Worm (Caenorhabditis elegans) whole organism, dauer: ENCODE data around the gene F40F8.12.
"Not testable (repeated sequence)": the region's sequence is repeated elsewhere in the genome, so short reads cannot be mapped to it uniquely, and the experiment has no call there.

ENCODE experiments used
- unc-62 ChIP-seq: sonication (generic microtip); optimal IDR thresholded peaks from 2 replicates; lab custom pipeline; 2017; ENCODE audit warnings: missing biosample characterization, missing genetic modification reagents, missing genetic modification characterization

F40F8.12 gene

DNA sequence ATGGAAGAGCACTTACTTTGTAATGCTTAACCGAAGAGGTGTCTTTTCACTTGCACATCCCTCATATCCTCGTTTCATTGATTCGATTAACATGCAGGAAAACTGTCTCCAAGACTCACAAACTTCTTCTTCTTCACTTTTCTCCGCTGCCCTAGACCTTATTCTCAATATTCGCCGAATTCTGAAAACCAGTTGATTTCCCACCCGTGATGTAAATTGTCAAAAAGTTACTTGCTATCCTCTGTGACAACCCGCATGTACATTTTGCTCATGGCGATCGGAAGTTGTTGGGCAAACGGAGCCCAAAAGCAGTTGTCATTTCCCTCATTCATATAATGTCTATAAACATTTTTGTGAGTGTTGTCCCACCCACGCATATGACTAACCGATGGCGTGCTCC is 19.2 kb upstream of the F40F8.12 start:
- no peak for TF ChIP-seq unc-62 (GFP tag; lab: Kevin White, UChicago)

DNA sequence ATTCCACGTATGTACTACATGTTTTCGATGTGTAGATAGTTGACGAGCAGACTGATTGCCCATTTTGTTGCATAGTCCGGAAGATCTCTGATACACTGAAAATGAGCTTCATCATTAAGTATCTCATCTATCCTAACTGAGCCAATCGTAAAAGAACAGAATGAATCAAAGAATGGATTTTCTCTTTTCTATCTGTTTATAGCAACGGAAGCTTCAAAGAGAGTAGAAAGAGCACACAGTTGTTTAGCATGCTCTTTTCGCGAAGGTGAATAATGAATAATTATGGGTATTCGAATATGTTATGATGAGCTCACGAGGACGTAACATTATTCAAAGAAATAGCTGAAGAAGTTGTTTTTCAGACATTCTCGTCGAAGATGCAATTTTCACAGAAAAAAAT is 18.5 kb upstream of the F40F8.12 start, which contains the start of gene glb-4:
Gene glb-4, minus strand, starts transcription at position 101 of the 400 bp plus-strand sequence.
- TF ChIP-seq unc-62 (GFP tag; lab: Kevin White, UChicago) = no peak

DNA sequence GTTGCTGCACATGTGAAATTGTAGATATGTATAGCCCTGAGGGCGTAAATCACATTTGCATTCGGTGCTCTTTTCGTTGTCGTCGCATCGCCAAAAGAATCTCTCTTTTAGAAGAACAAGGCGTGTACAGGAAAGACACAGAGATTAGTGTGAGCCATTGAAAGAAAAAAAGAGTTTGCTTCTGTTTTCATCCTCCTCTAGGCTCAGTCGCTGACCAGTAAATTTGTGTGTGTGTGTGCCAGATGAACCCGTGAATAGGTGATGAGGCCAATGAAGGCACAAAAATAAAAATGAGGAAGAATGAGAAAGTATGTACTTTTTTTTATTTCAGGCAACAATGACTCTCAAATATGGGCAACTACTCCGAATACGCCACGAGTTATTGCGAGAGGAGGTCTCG is 17.2 kb upstream of the F40F8.12 start, which contains the start of gene mat-2:
Gene mat-2, plus strand, starts transcription at position 301 of the 400 bp plus-strand sequence.
- TF ChIP-seq unc-62 (GFP tag; lab: Kevin White, UChicago) = no peak

DNA sequence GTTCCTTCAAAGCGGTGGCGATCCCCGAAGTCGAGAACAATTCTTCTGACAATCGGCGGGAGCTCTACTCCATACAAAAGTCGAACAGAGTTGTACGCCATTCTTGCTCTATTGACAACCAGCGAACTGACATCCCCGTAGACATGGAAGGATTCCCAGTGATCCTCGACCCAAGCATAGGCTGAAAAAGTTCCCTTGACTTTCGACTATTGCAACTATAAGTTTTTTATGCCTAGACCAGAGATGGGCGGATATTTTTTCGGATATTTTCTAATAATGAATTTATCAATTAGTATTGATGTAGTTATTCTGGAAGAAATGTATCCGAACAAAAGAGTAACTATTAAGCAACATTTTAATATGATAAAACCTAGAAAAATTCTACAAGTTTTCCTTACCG is 7.8 kb upstream of the F40F8.12 start, which contains the start of gene W10C6.2:
Gene W10C6.2, minus strand, starts transcription at position 101 of the 400 bp plus-strand sequence.
- TF ChIP-seq unc-62 (GFP tag; lab: Kevin White, UChicago) = not testable (repeated sequence)

DNA sequence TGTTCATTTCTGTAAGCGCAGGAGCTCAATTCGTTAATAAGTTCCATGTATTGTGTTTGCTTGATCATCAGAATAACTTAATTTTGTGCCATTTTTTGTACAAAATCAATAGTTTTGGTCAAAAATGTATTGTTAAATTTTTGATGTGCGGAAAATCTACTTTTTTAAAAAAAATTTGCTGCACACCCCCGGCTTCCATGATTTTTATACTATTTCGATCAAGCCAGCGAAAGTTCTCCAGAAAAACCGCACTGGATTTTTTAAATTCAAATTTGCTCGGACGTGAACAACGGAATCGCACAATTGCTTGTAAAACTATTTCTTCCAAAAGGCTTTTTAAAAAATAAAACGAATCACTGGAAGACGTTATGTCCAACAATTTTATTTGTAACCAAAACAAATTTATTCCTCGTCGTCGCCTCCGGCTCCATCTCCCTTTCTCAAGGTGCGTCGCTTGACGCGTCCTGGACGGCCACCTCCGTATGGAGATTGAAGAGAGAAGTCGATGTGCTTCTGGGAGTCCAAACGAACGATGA is 4.5 kb upstream of the F40F8.12 start:
- TF ChIP-seq unc-62 (GFP tag; lab: Kevin White, UChicago) = no peak

DNA sequence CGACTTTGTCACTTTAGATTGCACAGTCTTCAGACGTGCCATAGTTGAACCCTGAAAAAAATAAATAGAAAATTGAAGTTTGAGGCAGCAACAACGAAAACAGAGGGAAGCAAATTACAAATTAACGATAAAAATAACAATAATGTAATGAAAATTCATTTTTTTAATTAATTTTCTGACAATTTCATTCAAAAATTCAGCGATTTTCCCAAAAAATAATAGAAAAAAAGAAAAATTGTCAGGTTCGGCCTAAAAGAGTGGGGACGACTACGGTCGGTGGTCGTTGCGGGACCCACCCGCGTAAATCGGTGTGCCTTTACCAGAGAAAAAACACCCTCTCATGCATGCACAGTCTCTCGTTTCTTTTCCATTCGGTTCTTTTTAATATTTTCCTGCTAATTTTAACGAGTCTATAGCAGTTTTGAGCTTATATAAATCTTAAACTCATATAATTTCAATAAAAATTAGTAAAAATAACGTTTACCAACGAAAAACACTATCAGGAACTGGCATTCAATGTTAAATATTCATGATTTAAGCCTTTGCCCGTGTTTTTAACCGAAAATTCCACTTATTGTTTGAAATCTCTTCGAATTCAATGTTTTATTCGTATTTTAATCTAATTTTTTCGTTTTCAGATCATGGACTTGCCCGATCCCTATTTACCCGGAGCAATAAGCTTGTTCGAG is 3.2 kb upstream of the F40F8.12 start, which contains the start of the genes rps-9 and lsm-1:
Gene rps-9, minus strand, starts transcription at position 51 of the 689 bp plus-strand sequence.
Gene lsm-1, plus strand, starts transcription at position 639 of the 689 bp plus-strand sequence.
- TF ChIP-seq unc-62 (GFP tag; lab: Kevin White, UChicago) = no peak

DNA sequence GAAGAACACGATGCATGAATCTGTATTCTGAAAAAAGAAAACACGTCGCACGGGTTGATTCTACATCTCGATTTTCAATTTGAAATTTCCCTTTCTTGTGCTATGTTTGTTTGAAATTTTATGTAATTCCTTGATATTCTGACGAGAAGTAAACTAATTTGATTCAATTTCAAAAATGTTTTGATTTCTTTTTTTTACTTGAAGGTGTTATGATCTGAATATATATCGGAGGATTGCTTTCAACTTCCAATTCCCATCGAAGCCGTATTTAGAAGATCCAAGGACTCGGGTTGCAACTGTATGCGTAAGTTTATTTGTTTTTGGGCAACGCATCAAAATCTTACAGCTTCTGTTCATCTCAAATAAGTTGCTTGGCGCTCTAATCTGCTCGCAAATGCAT is 2.3 kb upstream of the F40F8.12 start, which contains the start of gene F40F8.1:
Gene F40F8.1, plus strand, starts transcription at position 301 of the 400 bp plus-strand sequence.
- TF ChIP-seq unc-62 (GFP tag; lab: Kevin White, UChicago) = no peak

DNA sequence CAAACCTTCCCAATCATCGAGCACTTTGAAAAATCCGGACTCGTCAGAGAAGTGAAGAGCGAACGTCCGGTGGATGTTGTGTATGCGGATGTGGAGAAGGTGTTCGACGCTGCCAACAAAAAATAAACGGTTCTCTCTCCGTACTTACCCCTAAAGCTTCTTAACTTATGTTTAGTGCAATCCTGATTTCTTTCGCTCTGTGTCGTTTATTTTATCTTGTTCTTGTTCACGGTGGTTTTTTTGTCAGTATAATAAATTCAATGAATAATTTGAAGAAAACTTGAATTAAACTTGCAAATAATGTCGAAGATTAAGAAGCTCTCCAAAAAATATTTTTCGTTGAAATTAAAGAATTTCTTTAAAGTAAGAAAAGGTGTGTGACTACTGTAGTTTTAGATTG is 628 bp upstream of the F40F8.12 start, which contains the start of gene F40F8.3:
Gene F40F8.3, plus strand, starts transcription at position 301 of the 400 bp plus-strand sequence.
- no peak for TF ChIP-seq unc-62 (GFP tag; lab: Kevin White, UChicago)

DNA sequence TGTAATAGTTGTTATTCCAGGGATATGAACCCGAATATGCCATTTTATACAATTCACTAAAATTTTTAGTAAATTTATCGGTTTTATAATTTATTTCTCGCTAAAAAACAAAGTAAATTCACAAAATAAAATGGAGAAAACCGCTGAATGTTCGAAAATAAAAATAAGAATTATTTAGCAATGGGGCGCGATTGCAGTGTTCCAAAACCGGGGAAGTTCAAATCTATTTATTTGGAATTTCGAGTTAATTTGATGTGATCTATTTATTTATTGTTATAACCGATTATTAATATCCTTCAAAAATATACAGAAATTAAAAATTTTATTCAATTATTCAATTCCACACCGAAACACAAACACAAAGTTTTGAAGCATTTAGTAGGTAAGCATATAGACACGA is 2.9 kb downstream of the F40F8.12 start, which contains the start of gene F40F8.11:
Gene F40F8.11, minus strand, starts transcription at position 49 of the 400 bp plus-strand sequence.
- no peak for TF ChIP-seq unc-62 (GFP tag; lab: Kevin White, UChicago)

DNA sequence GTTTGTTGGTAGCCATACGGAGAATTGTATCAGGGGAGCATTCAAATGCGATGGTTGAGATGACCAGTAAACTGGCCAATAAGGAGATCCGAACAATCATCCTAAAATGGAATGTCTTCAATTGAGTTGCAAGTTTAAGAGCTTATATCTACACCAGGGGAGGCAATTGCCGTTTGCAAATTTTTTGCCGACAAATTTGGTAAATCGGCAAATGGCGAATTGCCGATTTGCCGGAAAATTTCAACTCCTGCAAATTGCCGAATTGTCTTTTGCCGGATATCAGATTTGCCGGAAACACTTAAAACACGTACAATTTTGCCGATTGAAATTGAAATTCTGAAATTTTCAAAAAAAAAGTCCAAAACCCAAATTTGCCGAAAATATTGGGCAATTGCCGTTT is 5.2 kb downstream of the F40F8.12 start, which contains the start of gene F40F8.5:
Gene F40F8.5, minus strand, starts transcription at position 101 of the 400 bp plus-strand sequence.
- no peak for TF ChIP-seq unc-62 (GFP tag; lab: Kevin White, UChicago)

DNA sequence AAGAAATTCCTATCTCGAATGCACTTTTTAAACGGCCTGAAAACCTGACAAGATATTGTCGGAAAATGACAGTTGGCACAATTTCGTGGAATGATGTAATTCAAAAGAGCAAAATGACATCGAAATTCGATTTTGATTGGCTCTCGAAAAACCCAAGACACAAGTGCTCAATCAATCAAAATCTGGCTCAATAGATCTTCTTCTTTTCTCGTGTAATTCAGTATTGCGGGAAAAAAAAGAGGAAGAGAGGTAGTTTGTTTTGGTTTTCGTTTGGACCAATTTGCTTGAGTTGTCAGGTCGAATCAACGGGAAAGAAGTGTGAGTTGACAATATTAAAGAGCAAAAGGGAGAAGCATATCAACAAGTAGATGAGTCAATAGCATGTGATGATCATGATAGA is 6.2 kb downstream of the F40F8.12 start:
- TF ChIP-seq unc-62 (GFP tag; lab: Kevin White, UChicago) = no peak

DNA sequence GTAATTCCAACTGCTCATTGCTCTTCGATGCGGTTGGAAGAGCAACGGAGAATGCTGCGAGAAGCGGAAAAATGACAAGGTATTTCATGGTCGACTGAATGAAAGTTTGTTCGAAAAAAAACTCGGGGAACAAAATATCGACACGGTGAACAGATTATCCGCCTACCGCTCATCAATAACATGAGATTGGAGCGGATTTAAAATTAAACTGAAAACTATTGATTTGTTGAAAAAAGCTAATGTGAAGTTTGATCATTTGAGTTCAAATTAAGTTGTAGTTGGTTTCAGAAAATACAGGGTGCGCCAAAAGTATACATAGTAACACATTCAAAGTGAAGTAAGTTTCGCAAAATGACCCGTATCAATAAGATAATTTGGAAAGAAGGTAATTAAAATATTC is 10.5 kb downstream of the F40F8.12 start, which contains the start of gene F40F8.4:
Gene F40F8.4, minus strand, starts transcription at position 101 of the 400 bp plus-strand sequence.
- no peak for TF ChIP-seq unc-62 (GFP tag; lab: Kevin White, UChicago)

DNA sequence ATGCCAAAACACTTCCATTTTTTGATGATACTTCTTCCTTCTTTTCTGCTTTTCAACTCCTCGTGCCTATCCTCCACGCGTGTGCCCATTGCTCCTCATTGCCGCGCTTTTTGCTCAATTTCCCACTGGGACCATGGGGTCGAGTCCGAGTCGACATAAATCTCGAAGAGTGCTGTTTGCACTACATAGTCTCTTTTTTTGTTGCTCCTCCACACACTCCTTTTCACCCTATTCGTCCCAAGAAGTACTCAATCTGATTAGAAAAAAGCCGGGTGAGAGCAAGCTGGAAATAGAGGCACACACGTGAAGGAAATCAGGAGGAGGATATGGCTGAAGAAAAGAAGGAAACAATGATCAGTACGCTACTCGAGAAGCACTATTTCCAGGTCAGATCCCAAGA is 13.0 kb downstream of the F40F8.12 start, which contains the start of gene arrd-6:
Gene arrd-6, plus strand, starts transcription at position 169 of the 400 bp plus-strand sequence.
- no peak for TF ChIP-seq unc-62 (GFP tag; lab: Kevin White, UChicago)

DNA sequence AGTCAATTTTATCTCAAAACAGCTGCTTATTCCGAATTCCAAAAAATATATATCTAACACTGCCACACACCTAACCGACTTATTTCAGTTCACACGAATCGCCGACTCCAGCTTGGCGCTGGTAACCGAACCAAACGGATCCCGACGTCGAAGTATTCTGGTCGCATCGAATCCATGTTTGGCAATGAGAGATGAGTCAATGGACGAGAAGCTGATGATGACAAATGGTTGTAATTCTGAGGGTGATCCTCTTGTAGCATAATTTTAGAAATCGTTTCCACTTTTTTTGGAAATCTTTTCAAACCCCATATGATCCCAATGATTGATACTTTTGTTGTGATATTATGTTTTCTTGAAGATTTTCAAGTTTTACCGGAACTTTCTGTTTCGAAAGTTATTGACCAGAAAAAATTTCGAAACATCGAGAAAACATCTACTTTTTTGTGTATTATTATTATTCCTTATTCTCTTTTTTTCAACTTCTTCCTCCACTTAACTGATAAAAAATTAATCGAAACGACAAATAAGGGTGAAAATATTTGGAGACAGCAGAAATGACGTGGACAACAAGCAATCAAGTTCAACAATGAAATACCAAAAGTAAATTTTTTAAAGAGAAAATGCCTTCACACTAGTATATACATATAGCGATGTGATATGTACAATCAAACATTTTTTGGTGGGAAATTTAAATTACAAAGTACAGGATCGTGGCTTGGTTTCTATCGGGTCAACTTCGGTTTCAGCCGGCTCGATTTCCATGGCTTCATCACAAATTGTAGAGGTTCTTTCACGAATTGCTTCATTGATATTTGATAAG is 20.5 kb downstream of the F40F8.12 start:
- TF ChIP-seq unc-62 (GFP tag; lab: Kevin White, UChicago) = no peak

DNA sequence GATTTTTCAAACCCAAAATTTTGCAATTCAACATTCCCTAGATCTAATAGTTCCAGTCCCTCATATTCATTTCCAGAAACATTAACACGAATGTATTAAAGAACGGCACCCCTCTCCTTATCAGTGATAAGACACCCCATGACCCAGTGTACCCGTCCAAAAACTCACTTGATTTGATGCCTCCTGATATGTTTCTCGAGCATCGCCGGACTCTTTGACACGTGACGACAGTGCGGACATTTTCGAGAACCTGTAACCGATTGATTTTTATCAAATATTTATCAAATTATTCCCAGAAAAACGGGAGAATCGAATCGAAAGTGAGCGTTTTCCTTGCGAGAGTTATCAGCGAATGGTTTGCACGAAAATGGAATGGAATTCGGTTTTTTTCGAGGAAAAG is 21.4 kb downstream of the F40F8.12 start:
- TF ChIP-seq unc-62 (GFP tag; lab: Kevin White, UChicago) = no peak
